Worm (Caenorhabditis elegans): ENCODE measurements around the gene abts-4.

DNA sequence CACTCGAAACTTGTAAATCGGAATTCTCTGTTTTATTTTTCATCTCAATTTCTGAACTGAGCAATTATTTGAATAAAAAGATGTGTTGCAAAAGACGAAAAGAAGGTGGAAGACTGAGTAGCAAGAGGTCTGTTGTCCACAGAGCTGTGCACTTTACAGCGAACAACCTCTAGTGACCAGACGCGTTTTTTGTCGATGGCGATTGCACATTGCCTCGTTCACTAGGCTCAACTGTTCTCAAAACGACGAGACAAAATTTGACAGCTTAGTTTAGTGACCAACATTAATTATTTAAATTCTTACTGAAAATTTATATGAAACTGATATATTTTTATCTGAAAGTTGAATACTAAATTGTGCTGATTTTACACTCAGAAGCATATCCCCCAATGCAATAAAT lies 28.3 kb downstream of the abts-4 start, which contains the start of gene R03E9.2:
- no peak for TF ChIP-seq aly-2 (tag; optimal IDR thresholded peaks at IDR 0.05)
- no peak for TF ChIP-seq efl-1 (optimal IDR thresholded peaks at IDR 0.05)
- no peak for TF ChIP-seq efl-1 (GFP tag; optimal IDR thresholded peaks at IDR 0.05 in 1 of 2)
